Worm (Caenorhabditis elegans) whole organism, L2 larva: Measurements from ENCODE around the gene srg-45.

Experiments
- F13H6.1 ChIP-seq: sonication (generic microtip); optimal IDR thresholded peaks from 2 replicates; lab custom pipeline; 2016; ENCODE audit warnings: missing genetic modification characterization, missing compliant biosample characterization
- aly-2 ChIP-seq: fragments of 150-350 bp; optimal IDR thresholded peaks from 2 replicates; lab custom pipeline; 2014; ENCODE audit warnings: missing biosample characterization, missing genetic modification characterization
- ceh-82 ChIP-seq: fragments of 150-350 bp; optimal IDR thresholded peaks from 2 replicates; lab custom pipeline; 2014; ENCODE audit warnings: missing biosample characterization, missing genetic modification characterization
- nhr-23 ChIP-seq: fragments of 150-350 bp; optimal IDR thresholded peaks from 2 replicates; lab custom pipeline; 2014; ENCODE audit warnings: missing biosample characterization, missing genetic modification reagents, missing genetic modification characterization

DNA sequence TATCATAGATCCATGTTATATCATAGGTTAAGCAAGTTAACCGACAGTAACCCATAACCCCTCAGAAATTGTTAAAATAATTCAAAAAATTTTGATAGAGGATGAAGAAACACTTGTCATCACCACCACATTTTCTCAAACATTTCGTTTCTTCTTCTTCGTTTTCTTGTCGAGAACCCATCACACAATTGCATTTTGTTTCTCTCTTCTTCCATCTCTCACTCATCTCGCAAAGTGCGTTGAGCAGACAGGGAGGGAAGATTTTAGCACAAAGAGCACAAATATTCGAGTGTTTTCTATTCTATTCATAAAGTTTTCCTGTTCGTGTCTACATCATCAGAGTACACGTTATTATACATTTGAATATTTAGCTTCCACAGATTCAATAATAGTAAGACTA is 7.1 kb downstream of the srg-45 start:
- TF ChIP-seq aly-2 (no peak), nhr-23 (tag; lab: Kevin White, UChicago) (no peak), ceh-82 (no peak), F13H6.1 (tag; lab: Kevin White, UChicago) (no peak)
